Worm (Caenorhabditis elegans) whole organism, midembryonic: ENCODE data around the gene srw-82.

Experiments
- flt-1 ChIP-seq: fragments of 200-800 bp; sonication (Bioruptor generic); IDR thresholded peaks from 2 replicates; pipeline ENCODE4 v1.3.6; 2022; ENCODE audit warnings: missing genetic modification characterization, missing compliant biosample characterization
- tab-1 ChIP-seq: fragments of 200-800 bp; sonication (Bioruptor generic); IDR thresholded peaks from 2 replicates; pipeline ENCODE4 v1.3.6; 2022; ENCODE audit warnings: missing genetic modification characterization, missing compliant biosample characterization

ce11 chrV:18444118-18444517 is 12.6 kb downstream of the srw-82 start, which contains the start of gene ZK228.1:
- TF ChIP-seq flt-1 (GFP tag; lab: Robert Waterston, UW) (no peak), tab-1 (GFP tag; lab: Robert Waterston, UW) (no peak)
